Fruit fly (Drosophila melanogaster): ENCODE data around the gene CG3285.

- no peak for TF ChIP-seq Sin3A (optimal IDR thresholded peaks at IDR 0.05)
- TF ChIP-seq ttk (optimal IDR thresholded peaks at IDR 0.05), result no peak
- no peak for TF ChIP-seq psq (optimal IDR thresholded peaks at IDR 0.05)
- no peak for TF ChIP-seq Myc (optimal IDR thresholded peaks at IDR 0.05)
- TF ChIP-seq insv (optimal IDR thresholded peaks at IDR 0.05), result no peak
Measured at dm6 chr2L:3342369-3342768, 11.6 kb downstream of the CG3285 start.

Data from Kc167 (cell line).